Fruit fly (Drosophila melanogaster) whole organism, wandering third instar larva: ENCODE measurements around the gene corto.

ENCODE experiments used
- Abd-B ChIP-seq: fragments of >200 bp; optimal IDR thresholded peaks from 2 replicates; lab custom pipeline; 2017; ENCODE audit warnings: missing biosample characterization, missing genetic modification characterization
- HLH106 ChIP-seq: fragments of 200-800 bp; optimal IDR thresholded peaks from 3 replicates; lab custom pipeline; 2019; ENCODE audit warnings: missing biosample characterization, mild to moderate bottlenecking, missing genetic modification characterization, moderate library complexity
- Myc ChIP-seq: fragments of >200 bp; optimal IDR thresholded peaks from 2 replicates; lab custom pipeline; 2017
- OdsH ChIP-seq: fragments of 200-800 bp; sonication (Bioruptor generic); optimal IDR thresholded peaks from 2 replicates; lab custom pipeline; 2016; ENCODE audit warnings: missing biosample characterization, mild to moderate bottlenecking, missing genetic modification characterization
- dmrt93B ChIP-seq: fragments of 200-800 bp; sonication (Bioruptor generic); optimal IDR thresholded peaks from 2 replicates; lab custom pipeline; 2018; ENCODE audit warnings: missing biosample characterization, mild to moderate bottlenecking, missing genetic modification characterization
- dsf ChIP-seq: sonication (Bioruptor generic); optimal IDR thresholded peaks from 2 replicates; lab custom pipeline; 2016; ENCODE audit warnings: missing biosample characterization, missing genetic modification characterization, borderline replicate concordance
- h ChIP-seq: fragments of 200-800 bp; sonication (Bioruptor generic); optimal IDR thresholded peaks from 3 replicates; lab custom pipeline; 2016; ENCODE audit warnings: missing biosample characterization, mild to moderate bottlenecking, missing genetic modification characterization
- lola ChIP-seq: fragments of >200 bp; optimal IDR thresholded peaks from 2 replicates; lab custom pipeline; 2017; ENCODE audit warnings: missing biosample characterization, missing genetic modification characterization
- psq ChIP-seq: fragments of 200-800 bp; sonication (Bioruptor generic); optimal IDR thresholded peaks from 3 replicates; lab custom pipeline; 2017; ENCODE audit warnings: missing biosample characterization, mild to moderate bottlenecking, missing genetic modification characterization, moderate library complexity
- usp ChIP-seq: fragments of >200 bp; optimal IDR thresholded peaks from 2 replicates; lab custom pipeline; 2017; ENCODE audit warnings: missing biosample characterization, missing genetic modification characterization

- TF ChIP-seq usp (GFP tag; lab: Kevin White, UChicago) (no peak), dsf (GFP tag; lab: Kevin White, UChicago) (no peak), OdsH (GFP tag; lab: Kevin White, UChicago) (no peak), h (GFP tag; lab: Kevin White, UChicago) (no peak), Myc (no peak), dmrt93B (GFP tag; lab: Kevin White, UChicago) (no peak), HLH106 (no peak), psq (GFP tag; lab: Kevin White, UChicago) (no peak), Abd-B (GFP tag; lab: Kevin White, UChicago) (no peak), lola (GFP tag; lab: Kevin White, UChicago) (no peak)
Measured at dm6 chr3R:5122266-5123096, 35.6 kb upstream of the corto start.
